Worm (Caenorhabditis elegans) whole organism, L1 larva: ENCODE measurements around the gene nlg-1.

ENCODE experiments used
- aly-2 ChIP-seq: fragments of 150-350 bp; optimal IDR thresholded peaks from 2 replicates; lab custom pipeline; 2014; ENCODE audit warnings: missing biosample characterization, missing genetic modification characterization
- irx-1 ChIP-seq: sonication (generic microtip); optimal IDR thresholded peaks from 2 replicates; lab custom pipeline; 2016; ENCODE audit warnings: missing genetic modification characterization, missing compliant biosample characterization
- lin-14 ChIP-seq: fragments of 200-800 bp; sonication (Bioruptor generic); optimal IDR thresholded peaks from 2 replicates; lab custom pipeline; 2018; ENCODE audit warnings: mild to moderate bottlenecking, missing genetic modification characterization, moderate library complexity, missing compliant biosample characterization
- unc-98 ChIP-seq: fragments of 200-800 bp; sonication (Bioruptor generic); IDR thresholded peaks from 2 replicates; pipeline ENCODE4 v1.3.6; 2022; ENCODE audit warnings: missing genetic modification characterization, missing compliant biosample characterization

DNA sequence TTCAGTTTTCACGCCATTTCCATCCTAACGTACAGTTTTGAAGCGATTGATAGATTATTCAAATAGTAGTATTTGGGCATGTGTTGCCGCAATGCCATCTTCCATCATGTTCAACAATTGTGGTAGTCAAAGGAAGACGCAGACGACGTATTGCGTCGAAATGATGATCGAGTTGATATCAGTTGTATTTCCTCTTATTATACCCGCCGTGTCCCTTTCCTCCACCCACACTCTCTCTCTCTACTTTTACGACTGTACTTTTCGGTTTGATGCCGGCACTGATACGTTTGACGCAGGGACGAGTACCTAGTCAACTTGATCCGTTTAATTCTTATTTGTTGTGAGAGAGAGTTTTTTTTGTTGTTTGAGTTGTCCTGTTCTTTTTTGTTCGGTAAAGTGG lies 41.6 kb upstream of the nlg-1 start:
- TF ChIP-seq unc-98 (GFP tag; lab: Robert Waterston, UW): no peak
- TF ChIP-seq aly-2 (tag; lab: Kevin White, UChicago): no peak
- no peak for TF ChIP-seq irx-1 (tag; lab: Kevin White, UChicago)
- TF ChIP-seq lin-14: peak; percentile 65
